Fruit fly (Drosophila melanogaster): ENCODE measurements around the gene CG43736.

DNA sequence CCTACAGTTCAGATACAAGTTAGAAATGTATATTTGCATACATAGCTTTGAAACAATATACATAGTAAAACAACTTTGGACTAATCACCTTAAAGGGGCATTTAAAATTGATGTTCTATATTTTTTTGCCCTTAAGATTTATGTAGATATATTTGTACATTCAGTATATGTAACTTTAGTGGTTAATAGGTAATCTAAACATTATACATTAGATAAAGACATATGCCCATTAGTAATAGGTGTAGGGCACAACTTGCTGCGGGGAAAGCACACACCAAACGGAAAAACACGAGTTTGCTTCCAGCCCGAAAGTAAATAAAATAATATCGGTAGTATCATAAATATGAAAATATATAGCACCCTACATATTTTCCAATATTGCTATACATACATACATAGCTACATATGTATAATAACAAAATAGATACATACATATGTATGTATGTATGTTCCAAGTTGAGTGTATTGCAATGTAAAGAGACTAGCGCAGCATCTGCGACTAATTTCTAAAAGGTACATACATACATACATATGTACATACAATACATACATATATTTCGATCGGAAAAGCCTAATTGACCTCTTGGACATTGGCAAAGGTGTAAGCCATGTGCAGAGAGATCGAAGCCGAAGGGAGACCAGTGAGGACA, at the start of gene CG43736:
- TF ChIP-seq Abd-B (GFP tag; optimal IDR thresholded peaks at IDR 0.05) = no peak
- no peak for TF ChIP-seq usp (GFP tag; optimal IDR thresholded peaks at IDR 0.05)
- TF ChIP-seq Rel (GFP tag; optimal IDR thresholded peaks at IDR 0.05) = no peak
- peak; percentile 87 for TF ChIP-seq Rel (tag; optimal IDR thresholded peaks at IDR 0.05)
- TF ChIP-seq pan (optimal IDR thresholded peaks at IDR 0.05) = no peak

Data from whole organism, wandering third instar larva.